Worm (Caenorhabditis elegans) whole organism, mixed stage, embryonic: ENCODE data around the gene F25E5.1.

Experiments
- ces-1 ChIP-seq: fragments of 150-350 bp; optimal IDR thresholded peaks from 2 replicates; lab custom pipeline; 2014; ENCODE audit warnings: missing biosample characterization, missing genetic modification reagents, missing genetic modification characterization
- flh-1 ChIP-seq: fragments of 200-800 bp; sonication (Bioruptor generic); optimal IDR thresholded peaks from 2 replicates; lab custom pipeline; 2018; ENCODE audit warnings: mild to moderate bottlenecking, missing genetic modification characterization, moderate library complexity, missing compliant biosample characterization
- mep-1 ChIP-seq: fragments of 150-350 bp; optimal IDR thresholded peaks from 2 replicates; lab custom pipeline; 2017; ENCODE audit warnings: missing biosample characterization, missing genetic modification reagents, missing genetic modification characterization, inconsistent platforms
- nhr-237 ChIP-seq: fragments of 150-350 bp; optimal IDR thresholded peaks from 2 replicates; lab custom pipeline; 2014; ENCODE audit warnings: missing biosample characterization, missing genetic modification characterization
- nhr-28 ChIP-seq: fragments of 150-350 bp; optimal IDR thresholded peaks from 2 replicates; lab custom pipeline; 2014; ENCODE audit warnings: missing biosample characterization, missing genetic modification characterization
- snpc-4 ChIP-seq: fragments of 150-350 bp; optimal IDR thresholded peaks from 2 replicates; lab custom pipeline; 2014; ENCODE audit warnings: missing biosample characterization, missing genetic modification characterization

F25E5.1 gene

DNA sequence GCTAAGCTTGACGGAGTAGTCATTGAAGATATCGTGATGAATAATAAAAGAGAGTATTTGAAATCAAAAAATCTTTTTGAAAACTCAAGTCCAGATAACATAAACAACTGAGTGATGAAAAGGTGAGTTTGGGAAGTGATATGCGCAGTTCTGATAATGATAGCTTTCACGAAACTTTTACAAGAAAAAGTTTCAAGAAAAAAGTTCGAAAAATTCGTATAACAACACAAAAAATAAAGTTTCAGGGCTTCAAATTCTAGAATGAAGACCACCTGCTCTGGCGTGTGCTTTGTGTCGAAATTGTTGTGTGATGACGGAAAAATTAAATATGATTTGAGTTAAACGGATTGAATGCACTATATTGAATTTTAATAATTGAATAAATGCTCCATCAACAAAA, 54.4 kb downstream of the F25E5.1 start, which contains the start of gene srb-19:
Gene srb-19, minus strand, starts transcription at position 101 of the 400 bp plus-strand sequence.
- TF ChIP-seq snpc-4 (tag; lab: Kevin White, UChicago) (no peak), nhr-237 (tag; lab: Kevin White, UChicago) (no peak), nhr-28 (tag; lab: Kevin White, UChicago) (no peak), ces-1 (GFP tag; lab: Kevin White, UChicago) (peak; percentile 31), mep-1 (tag; lab: Kevin White, UChicago) (no peak), flh-1 (no peak)
